Fruit fly (Drosophila melanogaster) whole organism, prepupa: ENCODE data around the gene CG18808.

Source experiments
- CG16779 ChIP-seq: fragments of 200-800 bp; sonication (Bioruptor generic); optimal IDR thresholded peaks from 3 replicates; lab custom pipeline; 2017; ENCODE audit warnings: missing biosample characterization, mild to moderate bottlenecking, missing genetic modification characterization
- CG34406 ChIP-seq: fragments of 200-800 bp; sonication (Bioruptor generic); optimal IDR thresholded peaks from 3 replicates; lab custom pipeline; 2016; ENCODE audit warnings: missing biosample characterization, missing genetic modification characterization
- Eip75B ChIP-seq: fragments of 200-800 bp; sonication (Bioruptor generic); optimal IDR thresholded peaks from 3 replicates; lab custom pipeline; 2016; ENCODE audit warnings: missing biosample characterization, missing genetic modification characterization
- Ets21C ChIP-seq: fragments of 200-800 bp; sonication (Bioruptor generic); optimal IDR thresholded peaks from 3 replicates; lab custom pipeline; 2016; ENCODE audit warnings: missing biosample characterization, missing genetic modification characterization
- OdsH ChIP-seq: fragments of 200-800 bp; sonication (Bioruptor generic); optimal IDR thresholded peaks from 3 replicates; lab custom pipeline; 2016; ENCODE audit warnings: missing biosample characterization, missing genetic modification characterization
- dac ChIP-seq: fragments of 200-800 bp; sonication (Bioruptor generic); optimal IDR thresholded peaks from 2 replicates; lab custom pipeline; 2017; ENCODE audit warnings: missing biosample characterization, mild to moderate bottlenecking, missing genetic modification characterization

dm6 chr3L:4843428-4843827, 36.2 kb upstream of the CG18808 start:
- TF ChIP-seq OdsH (GFP tag; lab: Kevin White, UChicago) (no peak), Eip75B (GFP tag; lab: Kevin White, UChicago) (no peak), dac (GFP tag; lab: Kevin White, UChicago) (no peak), CG16779 (tag; lab: Kevin White, UChicago) (no peak), CG34406 (GFP tag; lab: Kevin White, UChicago) (no peak), Ets21C (GFP tag; lab: Kevin White, UChicago) (no peak)
